Worm (Caenorhabditis elegans): ENCODE data around the gene Y67D8B.3.

Y67D8B.3 gene

ce11 chrIV:3227549-3228139, 25.6 kb upstream of the Y67D8B.3 start:
- TF ChIP-seq F13C5.2 (tag; optimal IDR thresholded peaks at IDR 0.05) (peak; percentile 52), ceh-36 (tag; optimal IDR thresholded peaks at IDR 0.05) (no peak), pes-1 (GFP tag; IDR thresholded peaks at IDR 0.05) (no peak), ceh-13 (GFP tag; optimal IDR thresholded peaks at IDR 0.05) (no peak), hnd-1 (tag; optimal IDR thresholded peaks at IDR 0.05) (no peak), hmbx-1 (tag; optimal IDR thresholded peaks at IDR 0.05) (no peak), tbx-37 (GFP tag; conservative IDR thresholded peaks at IDR 0.05) (no peak), scrt-1 (GFP tag; IDR thresholded peaks at IDR 0.05) (no peak), aly-1 (tag; optimal IDR thresholded peaks at IDR 0.05) (no peak), B0310.2 (tag; optimal IDR thresholded peaks at IDR 0.05) (no peak), flt-1 (GFP tag; IDR thresholded peaks at IDR 0.05) (no peak), hmg-4 (GFP tag; optimal IDR thresholded peaks at IDR 0.05) (peak; percentile 48)

ce11 chrIV:3222140-3222539, 20.1 kb upstream of the Y67D8B.3 start, which contains the start of gene Y67D8A.2:
TSS of gene Y67D8A.2 (plus strand) at chrIV:3222440.
- TF ChIP-seq tra-4 (tag; optimal IDR thresholded peaks at IDR 0.05) (no peak), aly-1 (tag; optimal IDR thresholded peaks at IDR 0.05) (no peak), tbx-37 (GFP tag; conservative IDR thresholded peaks at IDR 0.05) (no peak), tbx-11 (GFP tag; IDR thresholded peaks at IDR 0.05) (no peak), ama-1 (optimal IDR thresholded peaks at IDR 0.05) (no peak), hmg-4 (GFP tag; optimal IDR thresholded peaks at IDR 0.05) (no peak), sea-1 (GFP tag; conservative IDR thresholded peaks at IDR 0.05) (no peak), F13C5.2 (tag; optimal IDR thresholded peaks at IDR 0.05) (no peak), ceh-13 (GFP tag; optimal IDR thresholded peaks at IDR 0.05) (no peak), scrt-1 (GFP tag; IDR thresholded peaks at IDR 0.05) (no peak), pes-1 (GFP tag; IDR thresholded peaks at IDR 0.05) (no peak), ceh-36 (tag; optimal IDR thresholded peaks at IDR 0.05) (no peak), flt-1 (GFP tag; IDR thresholded peaks at IDR 0.05) (no peak), hnd-1 (tag; optimal IDR thresholded peaks at IDR 0.05) (no peak), B0310.2 (tag; optimal IDR thresholded peaks at IDR 0.05) (no peak), hmbx-1 (tag; optimal IDR thresholded peaks at IDR 0.05) (no peak), ets-7 (tag; optimal IDR thresholded peaks at IDR 0.05) (no peak)

- TF ChIP-seq ama-1 (optimal IDR thresholded peaks at IDR 0.05) = no peak
- no peak for TF ChIP-seq tra-4 (tag; optimal IDR thresholded peaks at IDR 0.05)
- TF ChIP-seq ets-7 (tag; optimal IDR thresholded peaks at IDR 0.05) = no peak
- TF ChIP-seq aly-1 (tag; optimal IDR thresholded peaks at IDR 0.05) = no peak
- TF ChIP-seq tbx-37 (GFP tag; conservative IDR thresholded peaks at IDR 0.05) = no peak
- no peak for TF ChIP-seq flt-1 (GFP tag; IDR thresholded peaks at IDR 0.05)
- TF ChIP-seq ceh-13 (GFP tag; optimal IDR thresholded peaks at IDR 0.05) = no peak
- TF ChIP-seq hnd-1 (tag; optimal IDR thresholded peaks at IDR 0.05) = no peak
- no peak for TF ChIP-seq hmg-4 (GFP tag; optimal IDR thresholded peaks at IDR 0.05)
- no peak for TF ChIP-seq B0310.2 (tag; optimal IDR thresholded peaks at IDR 0.05)
- TF ChIP-seq sea-1 (GFP tag; conservative IDR thresholded peaks at IDR 0.05) = no peak
- TF ChIP-seq hmbx-1 (tag; optimal IDR thresholded peaks at IDR 0.05) = no peak
- TF ChIP-seq scrt-1 (GFP tag; IDR thresholded peaks at IDR 0.05) = no peak
- no peak for TF ChIP-seq ceh-36 (tag; optimal IDR thresholded peaks at IDR 0.05)
- no peak for TF ChIP-seq tbx-11 (GFP tag; IDR thresholded peaks at IDR 0.05)
- TF ChIP-seq F13C5.2 (tag; optimal IDR thresholded peaks at IDR 0.05) = no peak
- no peak for TF ChIP-seq pes-1 (GFP tag; IDR thresholded peaks at IDR 0.05)
Observed at ce11 chrIV:3221158-3221557, 19.1 kb upstream of the Y67D8B.3 start.

ce11 chrIV:3213426-3213825, 11.4 kb upstream of the Y67D8B.3 start, which contains the start of gene slmp-1:
TSS of gene slmp-1 (plus strand) at chrIV:3213760.
- TF ChIP-seq aly-1 (tag; optimal IDR thresholded peaks at IDR 0.05) (no peak), hmg-4 (GFP tag; optimal IDR thresholded peaks at IDR 0.05) (no peak), hnd-1 (tag; optimal IDR thresholded peaks at IDR 0.05) (no peak), pes-1 (GFP tag; IDR thresholded peaks at IDR 0.05) (no peak), F13C5.2 (tag; optimal IDR thresholded peaks at IDR 0.05) (peak; percentile 19), tbx-37 (GFP tag; conservative IDR thresholded peaks at IDR 0.05) (no peak)

ce11 chrIV:3211929-3212328, 9.9 kb upstream of the Y67D8B.3 start:
- TF ChIP-seq hnd-1 (tag; optimal IDR thresholded peaks at IDR 0.05) = no peak
- TF ChIP-seq ama-1 (optimal IDR thresholded peaks at IDR 0.05) = no peak
- TF ChIP-seq F13C5.2 (tag; optimal IDR thresholded peaks at IDR 0.05) = no peak
- no peak for TF ChIP-seq sea-1 (GFP tag; conservative IDR thresholded peaks at IDR 0.05)
- no peak for TF ChIP-seq tbx-11 (GFP tag; IDR thresholded peaks at IDR 0.05)
- no peak for TF ChIP-seq scrt-1 (GFP tag; IDR thresholded peaks at IDR 0.05)

- TF ChIP-seq tbx-37 (GFP tag; conservative IDR thresholded peaks at IDR 0.05) (no peak), ceh-36 (tag; optimal IDR thresholded peaks at IDR 0.05) (no peak), tbx-11 (GFP tag; IDR thresholded peaks at IDR 0.05) (no peak), flt-1 (GFP tag; IDR thresholded peaks at IDR 0.05) (no peak), ceh-13 (GFP tag; optimal IDR thresholded peaks at IDR 0.05) (no peak), tra-4 (tag; optimal IDR thresholded peaks at IDR 0.05) (no peak), F13C5.2 (tag; optimal IDR thresholded peaks at IDR 0.05) (no peak), hmg-4 (GFP tag; optimal IDR thresholded peaks at IDR 0.05) (no peak), B0310.2 (tag; optimal IDR thresholded peaks at IDR 0.05) (no peak), pes-1 (GFP tag; IDR thresholded peaks at IDR 0.05) (no peak), ama-1 (optimal IDR thresholded peaks at IDR 0.05) (no peak), hmbx-1 (tag; optimal IDR thresholded peaks at IDR 0.05) (no peak), scrt-1 (GFP tag; IDR thresholded peaks at IDR 0.05) (no peak), hnd-1 (tag; optimal IDR thresholded peaks at IDR 0.05) (no peak), aly-1 (tag; optimal IDR thresholded peaks at IDR 0.05) (no peak), sea-1 (GFP tag; conservative IDR thresholded peaks at IDR 0.05) (no peak)
Observed at ce11 chrIV:3199041-3199440, 3.0 kb downstream of the Y67D8B.3 start.

- TF ChIP-seq pes-1 (GFP tag; IDR thresholded peaks at IDR 0.05) (no peak), hmbx-1 (tag; optimal IDR thresholded peaks at IDR 0.05) (no peak), ets-7 (tag; optimal IDR thresholded peaks at IDR 0.05) (no peak), ceh-13 (GFP tag; optimal IDR thresholded peaks at IDR 0.05) (no peak), B0310.2 (tag; optimal IDR thresholded peaks at IDR 0.05) (no peak), ama-1 (optimal IDR thresholded peaks at IDR 0.05) (no peak), hmg-4 (GFP tag; optimal IDR thresholded peaks at IDR 0.05) (no peak), ceh-36 (tag; optimal IDR thresholded peaks at IDR 0.05) (no peak), tbx-11 (GFP tag; IDR thresholded peaks at IDR 0.05) (no peak), sea-1 (GFP tag; conservative IDR thresholded peaks at IDR 0.05) (no peak), scrt-1 (GFP tag; IDR thresholded peaks at IDR 0.05) (no peak), tbx-37 (GFP tag; conservative IDR thresholded peaks at IDR 0.05) (no peak), tra-4 (tag; optimal IDR thresholded peaks at IDR 0.05) (no peak)
Observed at ce11 chrIV:3196367-3196766, 5.6 kb downstream of the Y67D8B.3 start.

All from whole organism, early embryonic.